Fruit fly (Drosophila melanogaster): ENCODE measurements around the gene ash1.

dm6 chr3L:19646292-19646691, 47.7 kb upstream of the ash1 start:
- TF ChIP-seq CG6808 (GFP tag; optimal IDR thresholded peaks at IDR 0.05): no peak
- no peak for TF ChIP-seq CG6854 (GFP tag; optimal IDR thresholded peaks at IDR 0.05)
- no peak for TF ChIP-seq Eip93F (GFP tag; optimal IDR thresholded peaks at IDR 0.05)
- TF ChIP-seq CG6163 (GFP tag; IDR thresholded peaks at IDR 0.05): no peak
- TF ChIP-seq CG3919 (GFP tag; optimal IDR thresholded peaks at IDR 0.05): no peak
- no peak for TF ChIP-seq acj6 (GFP tag; optimal IDR thresholded peaks at IDR 0.05)
- no peak for TF ChIP-seq CG1621 (tag; optimal IDR thresholded peaks at IDR 0.05)
- no peak for TF ChIP-seq CG4318 (GFP tag; optimal IDR thresholded peaks at IDR 0.05)
- no peak for TF ChIP-seq Hr4 (GFP tag; optimal IDR thresholded peaks at IDR 0.05)
- no peak for TF ChIP-seq Blimp-1 (GFP tag; optimal IDR thresholded peaks at IDR 0.05)
- TF ChIP-seq CG10631 (GFP tag; optimal IDR thresholded peaks at IDR 0.05): no peak
- no peak for TF ChIP-seq fd59A (GFP tag; optimal IDR thresholded peaks at IDR 0.05)
- no peak for TF ChIP-seq CG9139 (GFP tag; optimal IDR thresholded peaks at IDR 0.05)
